Fruit fly (Drosophila melanogaster): ENCODE data around the gene pyd.

The pyd gene

dm6 chr3R:8808518-8808921, 123.2 kb downstream of the pyd start:
- TF ChIP-seq ttk (optimal IDR thresholded peaks at IDR 0.05), result no peak
- no peak for TF ChIP-seq h (optimal IDR thresholded peaks at IDR 0.05)
- TF ChIP-seq insv (optimal IDR thresholded peaks at IDR 0.05), result no peak
- TF ChIP-seq psq (optimal IDR thresholded peaks at IDR 0.05), result no peak
- TF ChIP-seq Myc (optimal IDR thresholded peaks at IDR 0.05), result no peak
- TF ChIP-seq Sin3A (optimal IDR thresholded peaks at IDR 0.05), result no peak

DNA sequence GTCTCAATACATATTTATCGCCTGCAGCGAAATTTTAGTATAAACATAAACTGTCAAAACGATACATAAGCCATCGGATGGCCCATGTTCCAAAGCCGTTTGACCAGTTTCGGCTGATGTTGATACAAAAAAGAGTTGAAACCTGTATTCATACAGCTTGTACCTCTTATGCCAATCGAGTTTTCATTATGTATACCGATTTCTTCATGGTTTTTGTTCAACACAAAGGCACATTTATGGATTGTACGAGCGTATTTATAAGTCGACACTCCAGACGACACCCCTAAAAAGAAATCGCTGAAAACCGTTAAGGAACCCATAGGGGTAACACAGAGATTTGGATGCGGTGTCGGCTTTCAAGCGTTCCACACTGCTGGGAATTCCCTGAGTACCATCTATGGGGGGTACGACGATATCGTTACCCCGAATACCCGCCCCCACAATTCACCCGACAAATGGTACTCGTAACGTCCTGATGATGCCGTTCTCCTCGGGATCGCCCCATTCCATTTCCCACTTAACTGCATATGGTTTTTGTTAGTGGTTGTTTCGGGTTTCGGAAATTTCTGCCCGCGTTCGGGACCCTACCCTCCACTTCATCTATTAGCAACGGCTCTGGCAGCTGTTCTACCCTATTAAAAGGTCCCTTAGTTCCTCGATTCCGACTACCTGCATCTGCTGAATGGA, 123.7 kb downstream of the pyd start:
- TF ChIP-seq psq (optimal IDR thresholded peaks at IDR 0.05) (no peak), Sin3A (optimal IDR thresholded peaks at IDR 0.05) (no peak), ttk (optimal IDR thresholded peaks at IDR 0.05) (no peak), h (optimal IDR thresholded peaks at IDR 0.05) (no peak), Myc (optimal IDR thresholded peaks at IDR 0.05) (no peak), insv (optimal IDR thresholded peaks at IDR 0.05) (no peak)

dm6 chr3R:8807048-8807447, 124.6 kb downstream of the pyd start:
- TF ChIP-seq ttk (optimal IDR thresholded peaks at IDR 0.05) (no peak), psq (optimal IDR thresholded peaks at IDR 0.05) (no peak), h (optimal IDR thresholded peaks at IDR 0.05) (no peak), insv (optimal IDR thresholded peaks at IDR 0.05) (no peak), Myc (optimal IDR thresholded peaks at IDR 0.05) (no peak), Sin3A (optimal IDR thresholded peaks at IDR 0.05) (no peak)

DNA sequence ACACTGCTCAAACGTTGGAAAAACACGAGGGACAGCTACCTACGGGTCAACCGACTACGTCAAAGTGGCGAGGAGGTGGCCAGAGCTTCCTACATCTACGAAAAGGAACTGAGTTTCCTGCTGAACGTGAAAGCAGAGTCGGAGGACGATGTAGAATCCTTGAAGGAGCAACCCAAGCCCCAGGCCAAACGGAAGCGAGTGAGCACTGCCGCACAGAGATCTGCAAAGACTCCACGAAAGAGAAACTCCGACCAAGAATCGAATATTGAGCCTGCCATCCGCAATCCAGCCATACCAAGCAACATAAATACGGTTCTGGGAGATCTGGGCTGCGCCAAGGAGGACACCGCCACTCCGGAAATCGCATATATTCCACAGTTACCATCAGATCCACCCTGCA, 125.1 kb downstream of the pyd start:
- TF ChIP-seq insv (optimal IDR thresholded peaks at IDR 0.05), result no peak
- TF ChIP-seq Myc (optimal IDR thresholded peaks at IDR 0.05), result no peak
- no peak for TF ChIP-seq Sin3A (optimal IDR thresholded peaks at IDR 0.05)
- TF ChIP-seq psq (optimal IDR thresholded peaks at IDR 0.05), result no peak
- TF ChIP-seq ttk (optimal IDR thresholded peaks at IDR 0.05), result no peak
- no peak for TF ChIP-seq h (optimal IDR thresholded peaks at IDR 0.05)

- TF ChIP-seq Sin3A (optimal IDR thresholded peaks at IDR 0.05) (no peak), insv (optimal IDR thresholded peaks at IDR 0.05) (no peak), Myc (optimal IDR thresholded peaks at IDR 0.05) (no peak), ttk (optimal IDR thresholded peaks at IDR 0.05) (no peak), psq (optimal IDR thresholded peaks at IDR 0.05) (no peak), h (optimal IDR thresholded peaks at IDR 0.05) (no peak)
These were observed 125.6 kb downstream of the pyd start, which contains the start of gene hng2 for dm6 chr3R:8806104-8806503. TSS of gene hng2 (plus strand) at chr3R:8806322.

DNA sequence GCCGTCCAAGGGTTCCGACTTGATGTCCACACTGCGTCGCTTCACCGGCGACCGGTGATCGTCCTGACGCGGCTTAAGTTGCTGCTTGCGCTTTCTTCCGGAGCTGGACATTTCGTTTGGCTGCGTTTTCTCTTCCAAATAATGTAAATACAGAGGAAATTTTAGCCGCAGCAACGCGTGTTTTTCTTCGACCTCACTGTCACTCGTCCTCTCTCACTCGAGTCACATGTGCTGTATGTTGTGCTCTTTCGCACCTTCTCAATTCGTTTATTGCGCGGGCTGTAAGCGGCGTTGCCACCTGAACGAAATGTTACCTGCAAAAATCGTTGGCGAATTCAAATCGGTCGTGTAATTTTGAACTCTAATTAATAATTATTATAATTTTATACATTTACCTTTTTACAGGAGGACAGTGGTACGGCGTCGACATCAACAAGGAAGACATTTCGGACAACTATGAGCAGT, 126.3 kb downstream of the pyd start, which contains the start of gene CG9839:
Gene CG9839 (minus strand): TSS at position 415 of the 465 bp plus-strand sequence.
- no peak for TF ChIP-seq Sin3A (optimal IDR thresholded peaks at IDR 0.05)
- TF ChIP-seq psq (optimal IDR thresholded peaks at IDR 0.05), result no peak

dm6 chr3R:8801126-8801762, 130.5 kb downstream of the pyd start, which contains the start of the genes Pif1A, Pif1B and CCT7:
TSS of gene Pif1A (minus strand) at chr3R:8801176.
TSS of gene Pif1B (minus strand) at chr3R:8801176.
TSS of gene CCT7 (plus strand) at chr3R:8801564.
- no peak for TF ChIP-seq insv (optimal IDR thresholded peaks at IDR 0.05)
- no peak for TF ChIP-seq h (optimal IDR thresholded peaks at IDR 0.05)
- TF ChIP-seq psq (optimal IDR thresholded peaks at IDR 0.05), result no peak
- TF ChIP-seq Myc (optimal IDR thresholded peaks at IDR 0.05), result no peak
- TF ChIP-seq Sin3A (optimal IDR thresholded peaks at IDR 0.05), result no peak

dm6 chr3R:8799866-8800265, 131.8 kb downstream of the pyd start:
- TF ChIP-seq Myc (optimal IDR thresholded peaks at IDR 0.05), result no peak
- TF ChIP-seq psq (optimal IDR thresholded peaks at IDR 0.05), result no peak

DNA sequence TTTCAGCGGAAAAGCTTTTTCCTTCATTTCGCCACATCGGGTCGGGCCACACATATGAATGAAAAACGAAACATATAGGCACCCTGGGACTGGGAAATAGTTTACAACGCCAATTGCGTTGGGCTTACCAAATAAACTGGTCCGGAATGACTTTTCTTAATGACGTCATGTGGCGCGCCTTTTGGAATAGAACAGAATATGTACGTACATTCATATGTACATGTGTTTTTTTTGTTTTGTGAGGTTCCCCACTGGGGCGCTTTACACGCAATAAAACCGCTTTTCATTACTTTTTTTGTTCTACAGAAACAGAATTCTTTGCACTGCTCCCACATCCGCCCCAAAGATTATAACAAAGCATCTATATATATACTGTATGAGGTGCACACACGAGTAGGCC, 133.4 kb downstream of the pyd start:
- no peak for TF ChIP-seq ttk (optimal IDR thresholded peaks at IDR 0.05)
- no peak for TF ChIP-seq Myc (optimal IDR thresholded peaks at IDR 0.05)
- no peak for TF ChIP-seq insv (optimal IDR thresholded peaks at IDR 0.05)
- TF ChIP-seq Sin3A (optimal IDR thresholded peaks at IDR 0.05), result no peak
- TF ChIP-seq psq (optimal IDR thresholded peaks at IDR 0.05), result no peak
- no peak for TF ChIP-seq h (optimal IDR thresholded peaks at IDR 0.05)

DNA sequence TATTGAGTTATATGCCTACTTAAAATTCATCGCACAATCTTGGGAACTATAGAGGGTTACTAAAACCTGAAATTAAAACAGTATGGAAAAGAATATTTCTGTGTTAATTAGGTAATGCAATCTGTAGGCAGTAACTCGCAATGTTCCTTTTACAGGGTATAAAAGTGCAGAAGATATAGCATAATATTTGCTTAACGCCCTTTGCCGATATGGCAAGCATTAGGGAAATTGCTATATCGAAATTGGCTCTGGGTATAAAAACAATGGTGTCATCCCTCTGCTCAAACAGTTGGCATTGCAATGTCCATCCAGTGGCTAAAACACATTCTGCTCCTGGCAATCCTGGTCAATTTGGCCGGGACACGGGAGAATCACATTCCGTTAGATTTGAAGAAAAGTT, 137.3 kb downstream of the pyd start, which contains the start of gene Ir85a:
Gene Ir85a (plus strand): TSS at position 301 of the 400 bp plus-strand sequence.
- TF ChIP-seq h (optimal IDR thresholded peaks at IDR 0.05), result no peak

- TF ChIP-seq Sin3A (optimal IDR thresholded peaks at IDR 0.05), result no peak
- TF ChIP-seq Myc (optimal IDR thresholded peaks at IDR 0.05), result no peak
- no peak for TF ChIP-seq psq (optimal IDR thresholded peaks at IDR 0.05)
- TF ChIP-seq ttk (optimal IDR thresholded peaks at IDR 0.05), result no peak
These were observed 138.0 kb downstream of the pyd start for dm6 chr3R:8793726-8794125.

- TF ChIP-seq psq (optimal IDR thresholded peaks at IDR 0.05) (no peak), Sin3A (optimal IDR thresholded peaks at IDR 0.05) (no peak), insv (optimal IDR thresholded peaks at IDR 0.05) (no peak), Myc (optimal IDR thresholded peaks at IDR 0.05) (no peak), ttk (optimal IDR thresholded peaks at IDR 0.05) (no peak), h (optimal IDR thresholded peaks at IDR 0.05) (no peak)
These were observed 139.1 kb downstream of the pyd start for dm6 chr3R:8792463-8793175.

All from Kc167 (cell line).